Worm (Caenorhabditis elegans) whole organism, young adult: Measurements from ENCODE around the gene F32E10.8.
A peak's percentile ranks its signal among the peaks of the same experiment; 100 is the strongest.

ENCODE experiments used
- B0035.1 ChIP-seq: sonication (generic microtip); optimal IDR thresholded peaks from 2 replicates; lab custom pipeline; 2016; ENCODE audit warnings: missing genetic modification characterization, mild to moderate bottlenecking, missing compliant biosample characterization, missing genotype, missing genetic modification reagents
- C17E4.6 ChIP-seq: fragments of 200-800 bp; sonication (Bioruptor generic); IDR thresholded peaks from 2 replicates; pipeline ENCODE4 v1.3.6; 2022; ENCODE audit warnings: missing genetic modification reagents, missing genetic modification characterization, missing compliant biosample characterization
- D2030.7 ChIP-seq: fragments of 200-800 bp; sonication (Bioruptor generic); IDR thresholded peaks from 2 replicates; pipeline ENCODE4 v1.3.6; 2022; ENCODE audit warnings: missing genetic modification reagents, missing genetic modification characterization, missing compliant biosample characterization
- F10E7.11 ChIP-seq: sonication (generic microtip); optimal IDR thresholded peaks from 2 replicates; lab custom pipeline; 2017; ENCODE audit warnings: mild to moderate bottlenecking, missing genetic modification characterization, moderate library complexity, missing compliant biosample characterization
- F33H1.4 ChIP-seq: fragments of 200-800 bp; sonication (Bioruptor generic); IDR thresholded peaks from 2 replicates; pipeline ENCODE4 v1.3.6; 2022; ENCODE audit warnings: missing genetic modification reagents, missing genetic modification characterization, missing compliant biosample characterization
- F49E8.2 ChIP-seq: sonication (generic microtip); optimal IDR thresholded peaks from 3 replicates; lab custom pipeline; 2017; ENCODE audit warnings: missing genetic modification characterization, mild to moderate bottlenecking, missing compliant biosample characterization, antibody characterized with exemption, moderate library complexity; ENCODE audit not compliant: insufficient read depth
- F52B5.7 ChIP-seq: sonication (generic microtip); optimal IDR thresholded peaks from 2 replicates; lab custom pipeline; 2016; ENCODE audit warnings: mild to moderate bottlenecking, missing genetic modification characterization, missing compliant biosample characterization
- F57C9.4 ChIP-seq: sonication (generic microtip); optimal IDR thresholded peaks from 2 replicates; lab custom pipeline; 2017; ENCODE audit warnings: mild to moderate bottlenecking, missing genetic modification characterization, missing compliant biosample characterization
- K12H6.12 ChIP-seq: fragments of 200-800 bp; sonication (Bioruptor generic); optimal IDR thresholded peaks from 2 replicates; lab custom pipeline; 2018; ENCODE audit warnings: mild to moderate bottlenecking, missing genetic modification characterization, missing compliant biosample characterization
- Y67H2A.10 ChIP-seq: fragments of 200-800 bp; sonication (Bioruptor generic); conservative IDR thresholded peaks from 2 replicates; pipeline ENCODE4 v1.3.6; 2022; ENCODE audit warnings: missing genetic modification reagents, missing genetic modification characterization, missing compliant biosample characterization
- akir-1 ChIP-seq: fragments of 200-800 bp; sonication (Bioruptor generic); optimal IDR thresholded peaks from 2 replicates; lab custom pipeline; 2018; ENCODE audit warnings: mild to moderate bottlenecking, missing genetic modification characterization, moderate library complexity, missing compliant biosample characterization
- ama-1 ChIP-seq, 3 experiments: fragments of 150-350 bp in 1 of 3; sonication (generic microtip) in 2 of 3; optimal IDR thresholded peaks; 2 replicates each; lab custom pipeline; 2014 to 2018; ENCODE audit warnings: missing biosample characterization in 2 of 3, missing genetic modification characterization in 2 of 3, missing genetic modification reagents in 2 of 3
- aptf-2 ChIP-seq: fragments of 200-800 bp; sonication (Bioruptor generic); conservative IDR thresholded peaks from 2 replicates; pipeline ENCODE4 v1.3.6; 2022; ENCODE audit warnings: missing genetic modification reagents, missing genetic modification characterization, missing compliant biosample characterization
- atf-7 ChIP-seq: sonication (generic microtip); optimal IDR thresholded peaks from 2 replicates; lab custom pipeline; 2017; ENCODE audit warnings: mild to moderate bottlenecking, missing genetic modification characterization, missing compliant biosample characterization
- athp-1 ChIP-seq: sonication (generic microtip); optimal IDR thresholded peaks from 2 replicates; lab custom pipeline; 2017; ENCODE audit warnings: mild to moderate bottlenecking, missing genetic modification characterization, missing compliant biosample characterization
- attf-5 ChIP-seq: fragments of 200-800 bp; sonication (Bioruptor generic); optimal IDR thresholded peaks from 2 replicates; lab custom pipeline; 2018; ENCODE audit warnings: mild to moderate bottlenecking, missing genetic modification characterization, missing compliant biosample characterization
- attf-6 ChIP-seq: fragments of 200-800 bp; sonication (Bioruptor generic); IDR thresholded peaks from 2 replicates; pipeline ENCODE4 v1.3.6; 2022; ENCODE audit warnings: missing genetic modification reagents, missing genetic modification characterization, missing compliant biosample characterization
- bed-2 ChIP-seq: fragments of 200-800 bp; sonication (Bioruptor generic); IDR thresholded peaks from 2 replicates; pipeline ENCODE4 v1.3.6; 2022; ENCODE audit warnings: missing genetic modification reagents, missing genetic modification characterization, missing compliant biosample characterization
- ceh-79 ChIP-seq: sonication (generic microtip); optimal IDR thresholded peaks from 2 replicates; lab custom pipeline; 2017; ENCODE audit warnings: mild to moderate bottlenecking, missing genetic modification characterization, missing compliant biosample characterization
- ceh-91 ChIP-seq: fragments of 200-800 bp; sonication (Bioruptor generic); IDR thresholded peaks from 2 replicates; pipeline ENCODE4 v1.3.6; 2022; ENCODE audit warnings: missing genetic modification reagents, missing genetic modification characterization, missing compliant biosample characterization
- efl-1 ChIP-seq: fragments of 150-350 bp; optimal IDR thresholded peaks from 2 replicates; lab custom pipeline; 2014; ENCODE audit warnings: missing biosample characterization, missing genetic modification reagents, missing genetic modification characterization
- egl-18 ChIP-seq: fragments of 200-800 bp; sonication (Bioruptor generic); IDR thresholded peaks from 2 replicates; pipeline ENCODE4 v1.3.6; 2022; ENCODE audit warnings: missing genetic modification reagents, missing genetic modification characterization, missing compliant biosample characterization
- egrh-3 ChIP-seq: fragments of 200-800 bp; sonication (Bioruptor generic); IDR thresholded peaks from 2 replicates; pipeline ENCODE4 v1.3.6; 2022; ENCODE audit warnings: missing genetic modification reagents, missing genetic modification characterization, missing compliant biosample characterization
- ekl-4 ChIP-seq: fragments of 200-800 bp; sonication (Bioruptor generic); IDR thresholded peaks from 2 replicates; pipeline ENCODE4 v1.3.6; 2022; ENCODE audit warnings: missing genetic modification reagents, missing genetic modification characterization, missing compliant biosample characterization
- fkh-3 ChIP-seq: sonication (generic microtip); optimal IDR thresholded peaks from 2 replicates; lab custom pipeline; 2016; ENCODE audit warnings: mild to moderate bottlenecking, missing genetic modification characterization, missing compliant biosample characterization
- gei-17 ChIP-seq: fragments of 200-800 bp; sonication (Bioruptor generic); optimal IDR thresholded peaks from 2 replicates; lab custom pipeline; 2018; ENCODE audit warnings: mild to moderate bottlenecking, missing genetic modification characterization, missing compliant biosample characterization
- hrde-1 ChIP-seq: sonication (generic microtip); optimal IDR thresholded peaks from 2 replicates; lab custom pipeline; 2016; ENCODE audit warnings: missing genetic modification characterization, mild to moderate bottlenecking, missing compliant biosample characterization, moderate library complexity, missing genotype, missing genetic modification reagents, borderline replicate concordance
- hsf-1 ChIP-seq: fragments of 200-800 bp; sonication (Bioruptor generic); IDR thresholded peaks from 2 replicates; pipeline ENCODE4 v1.3.6; 2022; ENCODE audit warnings: missing genetic modification reagents, missing genetic modification characterization, missing compliant biosample characterization
- lin-35 ChIP-seq, 3 experiments: fragments of 150-350 bp in 2 of 3; sonication (generic microtip) in 1 of 3; optimal IDR thresholded peaks; 2 replicates each; lab custom pipeline; 2014 to 2018; ENCODE audit warnings: missing biosample characterization in 3 of 3, missing genetic modification characterization in 3 of 3, missing genetic modification reagents in 3 of 3
- lin-54 ChIP-seq: fragments of 200-800 bp; sonication (Bioruptor generic); optimal IDR thresholded peaks from 2 replicates; lab custom pipeline; 2018; ENCODE audit warnings: mild to moderate bottlenecking, missing genetic modification characterization, missing compliant biosample characterization
- mcd-1 ChIP-seq: fragments of 200-800 bp; sonication (Bioruptor generic); IDR thresholded peaks from 2 replicates; pipeline ENCODE4 v1.3.6; 2022; ENCODE audit warnings: missing genetic modification reagents, missing genetic modification characterization, missing compliant biosample characterization
- mel-28 ChIP-seq: sonication (generic microtip); optimal IDR thresholded peaks from 2 replicates; lab custom pipeline; 2016; ENCODE audit warnings: borderline replicate concordance, mild to moderate bottlenecking, missing genetic modification characterization, missing compliant biosample characterization
- mes-4 ChIP-seq: sonication (generic microtip); optimal IDR thresholded peaks from 2 replicates; lab custom pipeline; 2016; ENCODE audit warnings: missing genotype, missing genetic modification characterization, missing compliant biosample characterization
- nhr-179 ChIP-seq: sonication (generic microtip); optimal IDR thresholded peaks from 2 replicates; lab custom pipeline; 2016; ENCODE audit warnings: mild to moderate bottlenecking, missing genetic modification characterization, missing compliant biosample characterization
- rec-8 ChIP-seq, 2 experiments: sonication (generic microtip); optimal IDR thresholded peaks; 2 replicates each; lab custom pipeline; 2016; ENCODE audit warnings: mild to moderate bottlenecking in 2 of 2, missing genetic modification characterization in 2 of 2, missing genetic modification reagents in 2 of 2, missing genotype in 2 of 2, missing biosample characterization in 1 of 2, missing compliant biosample characterization in 1 of 2, moderate library complexity in 1 of 2
- repo-1 ChIP-seq: sonication (generic microtip); optimal IDR thresholded peaks from 2 replicates; lab custom pipeline; 2017; ENCODE audit warnings: mild to moderate bottlenecking, missing genetic modification characterization, missing compliant biosample characterization
- sea-2 ChIP-seq: fragments of 200-800 bp; sonication (Bioruptor generic); IDR thresholded peaks from 2 replicates; pipeline ENCODE4 v1.3.6; 2022; ENCODE audit warnings: missing genetic modification characterization, missing compliant biosample characterization
- snpc-1.3 ChIP-seq: sonication (generic microtip); optimal IDR thresholded peaks from 2 replicates; lab custom pipeline; 2017; ENCODE audit warnings: missing genetic modification characterization, mild to moderate bottlenecking, missing compliant biosample characterization, antibody characterized with exemption, moderate library complexity, missing genotype, missing genetic modification reagents; ENCODE audit not compliant: insufficient read depth
- snpc-3.4 ChIP-seq: sonication (generic microtip); optimal IDR thresholded peaks from 2 replicates; lab custom pipeline; 2017; ENCODE audit warnings: missing genetic modification characterization, mild to moderate bottlenecking, missing compliant biosample characterization, antibody characterized with exemption, moderate library complexity, missing genotype, missing genetic modification reagents
- snpc-4 ChIP-seq, 5 experiments: fragments of 150-350 bp in 1 of 5; sonication (generic microtip) in 4 of 5; optimal IDR thresholded peaks; 2 replicates each; lab custom pipeline; 2014 to 2018; ENCODE audit warnings: missing genetic modification characterization in 5 of 5, missing biosample characterization in 3 of 5, antibody characterized with exemption in 2 of 5, mild to moderate bottlenecking in 2 of 5, missing compliant biosample characterization in 2 of 5, missing genotype in 2 of 5, moderate library complexity in 2 of 5, missing genetic modification reagents in 1 of 5
- tlf-1 ChIP-seq: fragments of 200-800 bp; sonication (Bioruptor generic); optimal IDR thresholded peaks from 2 replicates; lab custom pipeline; 2018; ENCODE audit warnings: mild to moderate bottlenecking, missing genetic modification characterization, missing compliant biosample characterization
- xnd-1 ChIP-seq: sonication (generic microtip); optimal IDR thresholded peaks from 2 replicates; lab custom pipeline; 2016; ENCODE audit warnings: missing genotype, missing genetic modification reagents, missing genetic modification characterization, missing compliant biosample characterization
- zfh-2 ChIP-seq: fragments of 200-800 bp; sonication (Bioruptor generic); conservative IDR thresholded peaks from 2 replicates; pipeline ENCODE4 v1.3.6; 2022; ENCODE audit warnings: missing genetic modification reagents, missing genetic modification characterization, missing compliant biosample characterization
- ztf-6 ChIP-seq: fragments of 200-800 bp; sonication (Bioruptor generic); IDR thresholded peaks from 2 replicates; pipeline ENCODE4 v1.3.6; 2022; ENCODE audit warnings: missing genetic modification reagents, missing genetic modification characterization, missing compliant biosample characterization

Gene F32E10.8

DNA sequence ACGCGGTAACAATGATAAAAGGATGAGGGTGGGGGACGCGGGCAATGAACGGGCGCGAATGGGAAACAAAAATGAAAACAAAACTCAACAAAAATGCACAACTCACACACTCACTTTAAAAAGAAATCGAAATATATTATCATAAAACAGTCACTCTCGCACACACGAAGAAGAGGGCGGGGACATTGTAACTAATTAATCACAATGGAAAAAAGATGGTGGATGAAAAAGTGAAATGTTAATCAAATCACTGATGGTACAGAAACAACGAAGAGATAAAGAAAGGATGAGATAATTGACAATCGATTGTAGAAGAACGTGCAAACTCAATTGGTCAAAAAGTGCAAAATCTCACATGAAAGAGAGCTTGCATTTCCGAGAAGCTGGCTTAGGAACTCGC is 8.2 kb upstream of the F32E10.8 start (continued):
- TF ChIP-seq mes-4 (tag; lab: Kevin White, UChicago) (no peak), D2030.7 (GFP tag; lab: Robert Waterston, UW) (no peak), attf-5 (no peak), F49E8.2 (tag; lab: Kevin White, UChicago) (peak; percentile 82), rec-8 (tag; optimal IDR thresholded peaks at IDR 0.05; lab: Kevin White, UChicago) (no peak), bed-2 (GFP tag; lab: Robert Waterston, UW) (no peak), efl-1 (GFP tag; lab: Kevin White, UChicago) (no peak), snpc-3.4 (tag; lab: Kevin White, UChicago) (peak; percentile 33), mel-28 (tag; lab: Kevin White, UChicago) (no peak), egl-18 (no peak), Y67H2A.10 (GFP tag; lab: Robert Waterston, UW) (no peak), xnd-1 (tag; lab: Kevin White, UChicago) (no peak), mcd-1 (no peak), snpc-4 (GFP tag; optimal IDR thresholded peaks at IDR 0.05; lab: Kevin White, UChicago) (no peak), snpc-4 (tag; optimal IDR thresholded peaks at IDR 0.05; lab: Kevin White, UChicago) (peak in 1 of 4 experiments; percentile 0), F10E7.11 (no peak), K12H6.12 (tag; lab: Kevin White, UChicago) (no peak), fkh-3 (tag; lab: Kevin White, UChicago) (no peak), ceh-91 (no peak), akir-1 (no peak), hrde-1 (tag; lab: Kevin White, UChicago) (no peak), B0035.1 (tag; lab: Kevin White, UChicago) (no peak), atf-7 (no peak), hsf-1 (GFP tag; lab: Robert Waterston, UW) (peak; percentile 51; the same call in 1 of the 2 replicates), aptf-2 (no peak), gei-17 (GFP tag; lab: Kevin White, UChicago) (no peak), F33H1.4 (GFP tag; lab: Robert Waterston, UW) (no peak), zfh-2 (GFP tag; lab: Robert Waterston, UW) (no peak), F57C9.4 (tag; lab: Kevin White, UChicago) (no peak), attf-6 (0 out of 2 replicates have a peak, but pooled peaks have one; percentile 11), lin-35 (GFP tag; optimal IDR thresholded peaks at IDR 0.05; lab: Kevin White, UChicago) (no peak), repo-1 (tag; lab: Kevin White, UChicago) (no peak), egrh-3 (GFP tag; lab: Robert Waterston, UW) (no peak), ceh-79 (tag; lab: Kevin White, UChicago) (no peak), ama-1 (optimal IDR thresholded peaks at IDR 0.05; lab: Kevin White, UChicago) (no peak), ama-1 (GFP tag; optimal IDR thresholded peaks at IDR 0.05; lab: Kevin White, UChicago) (no peak), nhr-179 (tag; lab: Kevin White, UChicago) (no peak), C17E4.6 (GFP tag; lab: Robert Waterston, UW) (no peak), F52B5.7 (tag; lab: Kevin White, UChicago) (no peak), ztf-6 (GFP tag; lab: Robert Waterston, UW) (no peak), ekl-4 (GFP tag; lab: Robert Waterston, UW) (no peak), lin-54 (no peak), tlf-1 (peak; percentile 7), snpc-1.3 (no peak), athp-1 (tag; lab: Kevin White, UChicago) (no peak), sea-2 (GFP tag; lab: Robert Waterston, UW) (no peak)
